Fruit fly (Drosophila melanogaster) whole organism, embryonic: ENCODE measurements around the gene bor.

Source experiments
- Asciz ChIP-seq: fragments of 200-800 bp; sonication (Bioruptor generic); optimal IDR thresholded peaks from 2 replicates; lab custom pipeline; 2017; ENCODE audit warnings: missing biosample characterization, mild to moderate bottlenecking, missing genetic modification characterization, missing genetic modification reagents
- CG10274 ChIP-seq: fragments of 200-800 bp; sonication (Bioruptor generic); optimal IDR thresholded peaks from 3 replicates; lab custom pipeline; 2017; ENCODE audit warnings: missing biosample characterization, mild to moderate bottlenecking, missing genetic modification characterization
- CG10979 ChIP-seq: fragments of 200-800 bp; sonication (Bioruptor generic); optimal IDR thresholded peaks from 2 replicates; lab custom pipeline; 2018; ENCODE audit warnings: missing biosample characterization, mild to moderate bottlenecking, missing genetic modification characterization, moderate library complexity
- CG11504 ChIP-seq: fragments of 200-800 bp; sonication (Bioruptor generic); optimal IDR thresholded peaks from 3 replicates; lab custom pipeline; 2019; ENCODE audit warnings: missing biosample characterization, mild to moderate bottlenecking, missing genetic modification characterization, moderate library complexity
- CG12391 ChIP-seq: fragments of 200-800 bp; sonication (Bioruptor generic); optimal IDR thresholded peaks from 3 replicates; lab custom pipeline; 2018; ENCODE audit warnings: missing biosample characterization, mild to moderate bottlenecking, missing genetic modification characterization, moderate library complexity
- CG16815 ChIP-seq: fragments of 200-800 bp; sonication (Bioruptor generic); optimal IDR thresholded peaks from 3 replicates; lab custom pipeline; 2017; ENCODE audit warnings: missing biosample characterization, mild to moderate bottlenecking, missing genetic modification characterization
- CG17612 ChIP-seq: fragments of 200-800 bp; sonication (Bioruptor generic); IDR thresholded peaks from 2 replicates; pipeline ENCODE4 v1.3.6; 2022; ENCODE audit warnings: missing biosample characterization, missing genetic modification characterization
- CG17802 ChIP-seq: fragments of 200-800 bp; sonication (Bioruptor generic); optimal IDR thresholded peaks from 2 replicates; lab custom pipeline; 2018; ENCODE audit warnings: missing biosample characterization, mild to moderate bottlenecking, missing genetic modification characterization, moderate library complexity
- CG1792 ChIP-seq: fragments of 200-800 bp; sonication (Bioruptor generic); optimal IDR thresholded peaks from 2 replicates; lab custom pipeline; 2016; ENCODE audit warnings: missing biosample characterization, missing genetic modification characterization
- CG2116 ChIP-seq: fragments of 200-800 bp; sonication (Bioruptor generic); optimal IDR thresholded peaks from 3 replicates; lab custom pipeline; 2018; ENCODE audit warnings: missing biosample characterization, mild to moderate bottlenecking, missing genetic modification characterization
- CG2202 ChIP-seq: fragments of 200-800 bp; sonication (Bioruptor generic); optimal IDR thresholded peaks from 2 replicates; lab custom pipeline; 2018; ENCODE audit warnings: missing biosample characterization, mild to moderate bottlenecking, missing genetic modification characterization
- CG2875 ChIP-seq: fragments of 200-800 bp; sonication (Bioruptor generic); optimal IDR thresholded peaks from 2 replicates; lab custom pipeline; 2017; ENCODE audit warnings: missing biosample characterization, mild to moderate bottlenecking, missing genetic modification characterization, missing genetic modification reagents
- CG3726 ChIP-seq: fragments of 200-800 bp; sonication (Bioruptor generic); IDR thresholded peaks from 3 replicates; pipeline ENCODE4, ENCODE4 v1.3.6; 2022; ENCODE audit warnings: missing biosample characterization, missing genetic modification characterization
- CG4404 ChIP-seq: fragments of 200-800 bp; sonication (Bioruptor generic); IDR thresholded peaks from 2 replicates; pipeline ENCODE4 v1.3.6; 2022; ENCODE audit warnings: missing biosample characterization, missing genetic modification characterization
- CG4730 ChIP-seq: fragments of 200-800 bp; sonication (Bioruptor generic); IDR thresholded peaks from 2 replicates; pipeline ENCODE4 v1.3.6; 2022; ENCODE audit warnings: missing biosample characterization, missing genetic modification characterization
- CG6254 ChIP-seq: fragments of 200-800 bp; sonication (Bioruptor generic); optimal IDR thresholded peaks from 3 replicates; lab custom pipeline; 2017; ENCODE audit warnings: mild to moderate bottlenecking, missing biosample characterization, missing genetic modification reagents, missing genetic modification characterization
- CG6272 ChIP-seq: fragments of 200-800 bp; sonication (Bioruptor generic); IDR thresholded peaks from 2 replicates; pipeline ENCODE4 v1.3.6; 2022; ENCODE audit warnings: missing biosample characterization, missing genetic modification characterization
- CG8765 ChIP-seq: fragments of 200-800 bp; sonication (Bioruptor generic); IDR thresholded peaks from 2 replicates; pipeline ENCODE4 v1.3.6; 2022; ENCODE audit warnings: missing biosample characterization, missing genetic modification characterization
- CG9437 ChIP-seq: fragments of 200-800 bp; sonication (Bioruptor generic); optimal IDR thresholded peaks from 2 replicates; lab custom pipeline; 2018; ENCODE audit warnings: missing biosample characterization, mild to moderate bottlenecking, missing genetic modification characterization
- CG9932 ChIP-seq: fragments of 200-800 bp; sonication (Bioruptor generic); IDR thresholded peaks from 2 replicates; pipeline ENCODE4 v1.3.6; 2022; ENCODE audit warnings: missing biosample characterization, missing genetic modification characterization
- Dfd ChIP-seq, 2 experiments: fragments of >200 bp; optimal IDR thresholded peaks; 2 replicates each; lab custom pipeline; 2017; ENCODE audit warnings: missing biosample characterization in 2 of 2, missing genetic modification characterization in 2 of 2
- E2f2 ChIP-seq: fragments of 200-800 bp; sonication (Bioruptor generic); IDR thresholded peaks from 2 replicates; pipeline ENCODE4 v1.3.6; 2022; ENCODE audit warnings: missing biosample characterization, missing genetic modification characterization
- Ets97D ChIP-seq: fragments of 200-800 bp; sonication (Bioruptor generic); optimal IDR thresholded peaks from 3 replicates; lab custom pipeline; 2016; ENCODE audit warnings: missing biosample characterization, missing genetic modification characterization
- HHEX ChIP-seq: fragments of 200-800 bp; sonication (Bioruptor generic); optimal IDR thresholded peaks from 3 replicates; lab custom pipeline; 2017; ENCODE audit warnings: missing biosample characterization, mild to moderate bottlenecking, missing genetic modification characterization, missing genetic modification reagents
- Jarid2 ChIP-seq: fragments of 200-800 bp; sonication (Bioruptor generic); optimal IDR thresholded peaks from 3 replicates; lab custom pipeline; 2017; ENCODE audit warnings: mild to moderate bottlenecking, missing biosample characterization, missing genetic modification reagents, missing genetic modification characterization
- Max ChIP-seq: fragments of 200-800 bp; sonication (Bioruptor generic); optimal IDR thresholded peaks from 2 replicates; lab custom pipeline; 2016; ENCODE audit warnings: missing biosample characterization, mild to moderate bottlenecking, missing genetic modification characterization
- PHDP ChIP-seq: fragments of 200-800 bp; sonication (Bioruptor generic); optimal IDR thresholded peaks from 3 replicates; lab custom pipeline; 2018; ENCODE audit warnings: missing biosample characterization, mild to moderate bottlenecking, missing genetic modification characterization, moderate library complexity
- Pdp1 ChIP-seq, 2 experiments: fragments of 200-800 bp; sonication (Bioruptor generic); optimal IDR thresholded peaks; 3 replicates each; lab custom pipeline; 2016; ENCODE audit warnings: missing biosample characterization in 2 of 2, missing genetic modification characterization in 2 of 2, mild to moderate bottlenecking in 1 of 2, moderate library complexity in 1 of 2
- ab ChIP-seq: fragments of 200-800 bp; sonication (Bioruptor generic); optimal IDR thresholded peaks from 2 replicates; lab custom pipeline; 2016; ENCODE audit warnings: missing biosample characterization, missing genetic modification characterization
- az2 ChIP-seq: fragments of 200-800 bp; sonication (Bioruptor generic); optimal IDR thresholded peaks from 3 replicates; lab custom pipeline; 2016; ENCODE audit warnings: missing biosample characterization, missing genetic modification characterization
- crc ChIP-seq: fragments of 200-800 bp; sonication (Bioruptor generic); optimal IDR thresholded peaks from 2 replicates; lab custom pipeline; 2016; ENCODE audit warnings: missing biosample characterization, missing genetic modification characterization
- dm ChIP-seq: fragments of 200-800 bp; sonication (Bioruptor generic); optimal IDR thresholded peaks from 3 replicates; lab custom pipeline; 2016; ENCODE audit warnings: missing biosample characterization, missing genetic modification characterization
- en ChIP-seq: fragments of 200-800 bp; sonication (Bioruptor generic); optimal IDR thresholded peaks from 2 replicates; lab custom pipeline; 2016; ENCODE audit warnings: missing biosample characterization, missing genetic modification characterization
- gt ChIP-seq: fragments of 200-800 bp; sonication (Bioruptor generic); IDR thresholded peaks from 2 replicates; pipeline ENCODE4 v1.3.6; 2022; ENCODE audit warnings: missing biosample characterization, missing genetic modification characterization
- ind ChIP-seq: fragments of 200-800 bp; sonication (Bioruptor generic); optimal IDR thresholded peaks from 3 replicates; lab custom pipeline; 2016; ENCODE audit warnings: missing biosample characterization, missing genetic modification characterization
- lov ChIP-seq, 2 experiments: fragments of 200-800 bp in 1 of 2; fragments of >200 bp in 1 of 2; sonication (Bioruptor generic) in 1 of 2; IDR thresholded peaks in 1 of 2; optimal IDR thresholded peaks in 1 of 2; 2 replicates in 1 of 2; 3 replicates in 1 of 2; pipeline versions ENCODE4 v1.3.6 to Lab custom; 2017 to 2022; ENCODE audit warnings: missing biosample characterization in 1 of 2, missing genetic modification characterization in 1 of 2
- mirr ChIP-seq: fragments of 200-800 bp; sonication (Bioruptor generic); optimal IDR thresholded peaks from 3 replicates; lab custom pipeline; 2018; ENCODE audit warnings: missing biosample characterization, mild to moderate bottlenecking, missing genetic modification characterization
- oc ChIP-seq: fragments of 200-800 bp; sonication (Bioruptor generic); optimal IDR thresholded peaks from 2 replicates; lab custom pipeline; 2018; ENCODE audit warnings: missing biosample characterization, mild to moderate bottlenecking, missing genetic modification characterization, moderate library complexity
- pum ChIP-seq: fragments of 200-800 bp; sonication (Bioruptor generic); optimal IDR thresholded peaks from 2 replicates; lab custom pipeline; 2016; ENCODE audit warnings: missing biosample characterization, missing genetic modification characterization
- repo ChIP-seq: fragments of 200-800 bp; sonication (Bioruptor generic); optimal IDR thresholded peaks from 2 replicates; lab custom pipeline; 2016; ENCODE audit warnings: missing biosample characterization, missing genetic modification characterization
- sima ChIP-seq: fragments of 200-800 bp; sonication (Bioruptor generic); optimal IDR thresholded peaks from 2 replicates; lab custom pipeline; 2016; ENCODE audit warnings: missing biosample characterization, missing genetic modification characterization
- slou ChIP-seq: fragments of 200-800 bp; sonication (Bioruptor generic); optimal IDR thresholded peaks from 3 replicates; lab custom pipeline; 2016; ENCODE audit warnings: missing biosample characterization, missing genetic modification characterization
- ssp ChIP-seq: fragments of 200-800 bp; sonication (Bioruptor generic); IDR thresholded peaks from 2 replicates; pipeline ENCODE4 v1.3.6; 2022; ENCODE audit warnings: missing biosample characterization, missing genetic modification characterization
- unc-4 ChIP-seq: fragments of 200-800 bp; sonication (Bioruptor generic); IDR thresholded peaks from 2 replicates; pipeline ENCODE4 v1.3.6; 2022; ENCODE audit warnings: missing biosample characterization, missing genetic modification characterization; ENCODE audit not compliant: partially characterized antibody
- usp ChIP-seq: fragments of >200 bp; optimal IDR thresholded peaks from 2 replicates; lab custom pipeline; 2017; ENCODE audit warnings: missing biosample characterization, missing genetic modification characterization
- zen2 ChIP-seq: fragments of 200-800 bp; sonication (Bioruptor generic); IDR thresholded peaks from 3 replicates; pipeline ENCODE4 v1.3.6; 2022; ENCODE audit warnings: missing biosample characterization, missing genetic modification characterization; ENCODE audit not compliant: partially characterized antibody
- zf30C ChIP-seq: fragments of 200-800 bp; sonication (Bioruptor generic); optimal IDR thresholded peaks from 3 replicates; lab custom pipeline; 2018; ENCODE audit warnings: missing biosample characterization, mild to moderate bottlenecking, missing genetic modification characterization

Gene bor

DNA sequence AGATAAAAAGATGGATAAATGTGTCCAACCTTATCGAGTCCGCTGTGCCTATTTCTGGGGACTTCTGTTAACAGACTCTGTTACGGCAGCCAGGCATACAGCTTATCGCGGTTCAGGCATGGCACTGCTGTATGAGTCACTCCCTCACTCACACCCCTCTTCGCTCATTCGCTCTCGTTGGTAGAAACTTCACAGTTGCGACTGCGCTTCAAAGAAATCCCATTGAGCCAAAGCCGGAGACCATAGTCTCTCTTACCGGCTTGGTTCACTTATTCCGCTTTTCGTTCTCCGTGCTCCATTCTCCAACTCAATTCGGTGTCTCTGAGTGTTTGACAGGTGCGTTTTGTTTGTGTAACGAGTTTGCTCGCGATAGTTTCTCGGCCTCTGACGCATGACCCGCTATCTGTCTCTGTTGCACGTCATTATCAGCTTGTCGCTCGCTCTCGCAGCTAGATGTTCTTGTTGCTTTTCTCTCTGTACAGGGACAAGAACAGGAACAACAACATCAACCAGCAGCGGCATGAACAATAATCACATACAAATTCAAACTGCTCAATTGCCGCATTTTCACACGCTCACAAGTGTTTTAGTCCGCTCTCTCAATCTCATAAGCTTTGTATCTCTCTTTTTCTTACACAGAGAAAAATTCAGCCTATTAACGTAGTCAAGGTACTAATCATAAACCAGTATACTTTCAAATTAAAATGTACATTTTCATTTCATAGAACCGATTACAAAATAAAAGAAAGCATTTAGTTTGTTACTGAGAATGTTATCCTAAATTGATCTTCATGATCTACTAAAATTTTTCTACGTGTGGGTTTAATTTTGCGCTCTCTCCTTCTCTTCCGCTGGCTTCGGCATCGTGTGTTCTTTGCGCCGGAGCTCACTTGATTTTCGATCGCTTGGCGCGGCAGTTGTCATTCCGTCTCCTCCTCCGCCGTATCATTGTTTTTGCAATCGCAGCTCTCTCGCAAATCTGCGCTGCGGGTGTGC is 16.4 kb upstream of the bor start (continued):
- TF ChIP-seq usp (GFP tag; lab: Kevin White, UChicago) = no peak
- peak; percentile 93 for TF ChIP-seq CG10274
- TF ChIP-seq ind (GFP tag; lab: Kevin White, UChicago) = peak; percentile 99
- peak; percentile 99 for TF ChIP-seq pum
- TF ChIP-seq CG2875 (GFP tag; lab: Kevin White, UChicago) = peak; percentile 99
- TF ChIP-seq lov (optimal IDR thresholded peaks at IDR 0.05; lab: Kevin White, UChicago) = no peak
- TF ChIP-seq lov (GFP tag; IDR thresholded peaks at IDR 0.05; lab: Robert Waterston, UW) = peak; percentile 99
- TF ChIP-seq repo = peak; percentile 99
- peak; percentile 99 for TF ChIP-seq Max (GFP tag; lab: Kevin White, UChicago)
- TF ChIP-seq en (GFP tag; lab: Kevin White, UChicago) = peak; percentile 99
- peak; percentile 36; the same call in 1 of the 2 replicates for TF ChIP-seq unc-4 (GFP tag; lab: Robert Waterston, UW)
- TF ChIP-seq CG6272 (GFP tag; lab: Robert Waterston, UW) = peak; percentile 98
- TF ChIP-seq PHDP (tag; lab: Kevin White, UChicago) = peak; percentile 100
- TF ChIP-seq CG10979 (tag; lab: Kevin White, UChicago) = peak; percentile 100
- peak; percentile 98 for TF ChIP-seq CG9932 (GFP tag; lab: Robert Waterston, UW)
- TF ChIP-seq zen2 (GFP tag; lab: Robert Waterston, UW) = no peak; the same call in 2 of the 3 replicates
- peak; percentile 98 for TF ChIP-seq sima (GFP tag; lab: Kevin White, UChicago)
- peak; percentile 97 for TF ChIP-seq mirr (GFP tag; lab: Kevin White, UChicago)
- peak; percentile 98 for TF ChIP-seq ab
- peak; percentile 96 for TF ChIP-seq CG6254 (GFP tag; lab: Kevin White, UChicago)
- peak; percentile 99 for TF ChIP-seq CG8765 (GFP tag; lab: Robert Waterston, UW)
- peak; percentile 94 for TF ChIP-seq E2f2 (GFP tag; lab: Robert Waterston, UW)
- peak; percentile 99; the same call in 1 of the 3 replicates for TF ChIP-seq CG3726 (GFP tag; lab: Robert Waterston, UW)
- TF ChIP-seq az2 (GFP tag; lab: Kevin White, UChicago) = peak; percentile 100
- TF ChIP-seq Ets97D (GFP tag; lab: Kevin White, UChicago) = peak; percentile 95
- peak; percentile 99 for TF ChIP-seq HHEX (GFP tag; lab: Kevin White, UChicago)
- peak; percentile 99 for TF ChIP-seq CG1792 (GFP tag; lab: Kevin White, UChicago)
- peak; percentile 99 for TF ChIP-seq CG4404 (GFP tag; lab: Robert Waterston, UW)
- TF ChIP-seq ssp (GFP tag; lab: Robert Waterston, UW) = peak; percentile 94
- TF ChIP-seq crc = peak; percentile 99
- peak; percentile 99 for TF ChIP-seq CG4730 (GFP tag; lab: Robert Waterston, UW)
- peak; percentile 99 for TF ChIP-seq CG2202 (tag; lab: Kevin White, UChicago)
- TF ChIP-seq CG16815 (GFP tag; lab: Kevin White, UChicago) = peak; percentile 99
- TF ChIP-seq CG12391 (tag; lab: Kevin White, UChicago) = peak; percentile 100
- TF ChIP-seq Jarid2 = peak; percentile 92
- peak; percentile 98 for TF ChIP-seq CG11504
- TF ChIP-seq CG17802 (tag; lab: Kevin White, UChicago) = peak; percentile 90
- peak; percentile 100 for TF ChIP-seq oc (tag; lab: Kevin White, UChicago)
- TF ChIP-seq dm = peak; percentile 99
- TF ChIP-seq CG9437 (GFP tag; lab: Kevin White, UChicago) = peak; percentile 96
- TF ChIP-seq Dfd (GFP tag; optimal IDR thresholded peaks at IDR 0.05; lab: Kevin White, UChicago) = no peak
- peak; percentile 98 for TF ChIP-seq slou (GFP tag; lab: Kevin White, UChicago)
- TF ChIP-seq CG17612 (GFP tag; lab: Robert Waterston, UW) = peak; percentile 98
- TF ChIP-seq Asciz (GFP tag; lab: Kevin White, UChicago) = peak; percentile 99
- TF ChIP-seq zf30C (GFP tag; lab: Kevin White, UChicago) = peak; percentile 100
- peak; percentile 93 for TF ChIP-seq CG2116 (GFP tag; lab: Kevin White, UChicago)
- peak; percentile 99 for TF ChIP-seq gt (GFP tag; lab: Robert Waterston, UW)
- TF ChIP-seq Pdp1 (GFP tag; optimal IDR thresholded peaks at IDR 0.05; lab: Kevin White, UChicago) = peak; percentile 99
